Fruit fly (Drosophila melanogaster) whole organism, embryonic: ENCODE results near the gene CG10470.

ENCODE experiments used
- Ada2b ChIP-seq: fragments of 200-800 bp; sonication (Bioruptor generic); IDR thresholded peaks from 2 replicates; pipeline ENCODE4 v1.3.6; 2022; ENCODE audit warnings: missing biosample characterization, missing genetic modification characterization
- Atf6 ChIP-seq: fragments of 200-800 bp; sonication (Bioruptor generic); IDR thresholded peaks from 2 replicates; pipeline ENCODE4 v1.3.6; 2022; ENCODE audit warnings: missing biosample characterization, missing genetic modification characterization
- CG11093 ChIP-seq: fragments of 200-800 bp; sonication (Bioruptor generic); IDR thresholded peaks from 3 replicates; pipeline ENCODE4 v1.3.6; 2022; ENCODE audit warnings: missing biosample characterization, missing genetic modification characterization
- CG12769 ChIP-seq: fragments of 200-800 bp; sonication (Bioruptor generic); optimal IDR thresholded peaks from 2 replicates; lab custom pipeline; 2019; ENCODE audit warnings: missing biosample characterization, mild to moderate bottlenecking, missing genetic modification characterization, moderate library complexity
- CG12942 ChIP-seq: fragments of 200-800 bp; sonication (Bioruptor generic); optimal IDR thresholded peaks from 3 replicates; lab custom pipeline; 2016; ENCODE audit warnings: missing biosample characterization, missing genetic modification characterization
- CG15601 ChIP-seq: fragments of 200-800 bp; sonication (Bioruptor generic); optimal IDR thresholded peaks from 3 replicates; lab custom pipeline; 2019; ENCODE audit warnings: missing biosample characterization, mild to moderate bottlenecking, missing genetic modification characterization, moderate library complexity
- CG17361 ChIP-seq: fragments of 200-800 bp; sonication (Bioruptor generic); IDR thresholded peaks from 3 replicates; pipeline ENCODE4 v1.3.6; 2022; ENCODE audit warnings: missing biosample characterization, missing genetic modification characterization
- CG18764 ChIP-seq: fragments of 200-800 bp; sonication (Bioruptor generic); optimal IDR thresholded peaks from 3 replicates; lab custom pipeline; 2016; ENCODE audit warnings: missing biosample characterization, missing genetic modification characterization
- CG2875 ChIP-seq: fragments of 200-800 bp; sonication (Bioruptor generic); optimal IDR thresholded peaks from 2 replicates; lab custom pipeline; 2017; ENCODE audit warnings: missing biosample characterization, mild to moderate bottlenecking, missing genetic modification characterization, missing genetic modification reagents
- CG3163 ChIP-seq: fragments of 200-800 bp; sonication (Bioruptor generic); optimal IDR thresholded peaks from 3 replicates; lab custom pipeline; 2016; ENCODE audit warnings: missing biosample characterization, missing genetic modification characterization
- CG33557 ChIP-seq: fragments of 200-800 bp; sonication (Bioruptor generic); optimal IDR thresholded peaks from 2 replicates; lab custom pipeline; 2019; ENCODE audit warnings: missing biosample characterization, mild to moderate bottlenecking, missing genetic modification characterization, moderate library complexity
- CG34422 ChIP-seq: fragments of 200-800 bp; sonication (Bioruptor generic); IDR thresholded peaks from 3 replicates; pipeline ENCODE4 v1.3.6; 2022; ENCODE audit warnings: missing biosample characterization, missing genetic modification characterization
- CG4707 ChIP-seq: fragments of 200-800 bp; sonication (Bioruptor generic); optimal IDR thresholded peaks from 2 replicates; lab custom pipeline; 2018; ENCODE audit warnings: missing biosample characterization, mild to moderate bottlenecking, missing genetic modification characterization, moderate library complexity
- CG4730 ChIP-seq: fragments of 200-800 bp; sonication (Bioruptor generic); IDR thresholded peaks from 2 replicates; pipeline ENCODE4 v1.3.6; 2022; ENCODE audit warnings: missing biosample characterization, missing genetic modification characterization
- CG6791 ChIP-seq: fragments of 200-800 bp; sonication (Bioruptor generic); IDR thresholded peaks from 3 replicates; pipeline ENCODE4 v1.3.6; 2022; ENCODE audit warnings: missing biosample characterization, missing genetic modification characterization; ENCODE audit not compliant: partially characterized antibody
- CG7357 ChIP-seq: fragments of 200-800 bp; sonication (Bioruptor generic); IDR thresholded peaks from 3 replicates; pipeline ENCODE4 v1.3.6; 2022; ENCODE audit warnings: missing biosample characterization, missing genetic modification characterization
- CG9817 ChIP-seq: fragments of 200-800 bp; sonication (Bioruptor generic); optimal IDR thresholded peaks from 2 replicates; lab custom pipeline; 2018; ENCODE audit warnings: missing biosample characterization, mild to moderate bottlenecking, missing genetic modification characterization, moderate library complexity
- Dbx ChIP-seq: fragments of 200-800 bp; sonication (Bioruptor generic); IDR thresholded peaks from 3 replicates; pipeline ENCODE4 v1.3.6; 2022; ENCODE audit warnings: missing biosample characterization, missing genetic modification characterization
- Deaf1 ChIP-seq: fragments of 200-800 bp; optimal IDR thresholded peaks from 3 replicates; lab custom pipeline; 2019; ENCODE audit warnings: missing biosample characterization, mild to moderate bottlenecking, missing genetic modification characterization, moderate library complexity
- HLH54F ChIP-seq: fragments of 200-800 bp; sonication (Bioruptor generic); optimal IDR thresholded peaks from 3 replicates; lab custom pipeline; 2016; ENCODE audit warnings: missing biosample characterization, missing genetic modification characterization
- Hr78 ChIP-seq, 2 experiments: fragments of 200-800 bp in 1 of 2; fragments of >200 bp in 1 of 2; sonication (Bioruptor generic) in 1 of 2; optimal IDR thresholded peaks; 2 replicates each; lab custom pipeline; 2017 to 2019; ENCODE audit warnings: missing biosample characterization in 2 of 2, missing genetic modification characterization in 2 of 2, mild to moderate bottlenecking in 1 of 2, moderate library complexity in 1 of 2
- Lim3 ChIP-seq: fragments of 200-800 bp; sonication (Bioruptor generic); IDR thresholded peaks from 2 replicates; pipeline ENCODE4 v1.3.6; 2022; ENCODE audit warnings: missing biosample characterization, missing genetic modification characterization
- Lpt ChIP-seq: fragments of >200 bp; optimal IDR thresholded peaks from 2 replicates; lab custom pipeline; 2018; ENCODE audit warnings: missing biosample characterization, missing genetic modification characterization
- Med ChIP-seq: fragments of 200-800 bp; sonication (Bioruptor generic); peaks from one replicate; lab custom pipeline; 2016; ENCODE audit warnings: missing biosample characterization, missing genetic modification characterization, mild to moderate bottlenecking, inconsistent platforms, moderate library complexity
- Meics ChIP-seq: fragments of 200-800 bp; sonication (Bioruptor generic); optimal IDR thresholded peaks from 2 replicates; lab custom pipeline; 2017; ENCODE audit warnings: missing biosample characterization, mild to moderate bottlenecking, missing genetic modification characterization
- Mrtf ChIP-seq: fragments of 200-800 bp; sonication (Bioruptor generic); IDR thresholded peaks from 3 replicates; pipeline ENCODE4 v1.3.6; 2022; ENCODE audit warnings: missing biosample characterization, missing genetic modification characterization
- Nf-YB ChIP-seq: fragments of 200-800 bp; sonication (Bioruptor generic); optimal IDR thresholded peaks from 3 replicates; lab custom pipeline; 2019; ENCODE audit warnings: missing biosample characterization, mild to moderate bottlenecking, missing genetic modification characterization, moderate library complexity
- Pdp1 ChIP-seq, 2 experiments: fragments of 200-800 bp; sonication (Bioruptor generic); optimal IDR thresholded peaks; 3 replicates each; lab custom pipeline; 2016; ENCODE audit warnings: missing biosample characterization in 2 of 2, missing genetic modification characterization in 2 of 2, mild to moderate bottlenecking in 1 of 2, moderate library complexity in 1 of 2
- Taf1 ChIP-seq: fragments of 200-800 bp; sonication (Bioruptor generic); IDR thresholded peaks from 2 replicates; pipeline ENCODE4 v1.3.6; 2022; ENCODE audit warnings: missing biosample characterization, missing genetic modification characterization
- Vsx1 ChIP-seq: fragments of 200-800 bp; sonication (Bioruptor generic); optimal IDR thresholded peaks from 2 replicates; lab custom pipeline; 2017; ENCODE audit warnings: missing biosample characterization, mild to moderate bottlenecking, missing genetic modification characterization, missing genetic modification reagents
- bigmax ChIP-seq: fragments of 200-800 bp; sonication (Bioruptor generic); optimal IDR thresholded peaks from 2 replicates; lab custom pipeline; 2018; ENCODE audit warnings: missing biosample characterization, mild to moderate bottlenecking, missing genetic modification characterization
- cato ChIP-seq: fragments of 200-800 bp; sonication (Bioruptor generic); optimal IDR thresholded peaks from 2 replicates; lab custom pipeline; 2016; ENCODE audit warnings: missing biosample characterization, missing genetic modification characterization, borderline replicate concordance
- cg ChIP-seq: fragments of 200-800 bp; sonication (Bioruptor generic); optimal IDR thresholded peaks from 3 replicates; lab custom pipeline; 2019; ENCODE audit warnings: missing biosample characterization, mild to moderate bottlenecking, missing genetic modification characterization, moderate library complexity
- emc ChIP-seq: fragments of 200-800 bp; sonication (Bioruptor generic); optimal IDR thresholded peaks from 2 replicates; lab custom pipeline; 2016; ENCODE audit warnings: missing biosample characterization, missing genetic modification characterization
- exex ChIP-seq: fragments of 200-800 bp; sonication (Bioruptor generic); optimal IDR thresholded peaks from 4 replicates; lab custom pipeline; 2018; ENCODE audit warnings: missing biosample characterization, mild to moderate bottlenecking, missing genetic modification characterization, moderate library complexity
- fd96Cb ChIP-seq: fragments of 200-800 bp; sonication (Bioruptor generic); optimal IDR thresholded peaks from 2 replicates; lab custom pipeline; 2018; ENCODE audit warnings: missing biosample characterization, mild to moderate bottlenecking, missing genetic modification characterization, moderate library complexity
- gce ChIP-seq: fragments of 200-800 bp; sonication (Bioruptor generic); IDR thresholded peaks from 3 replicates; pipeline ENCODE4 v1.3.6; 2022; ENCODE audit warnings: missing biosample characterization, missing genetic modification characterization
- grn ChIP-seq: fragments of 200-800 bp; sonication (Bioruptor generic); optimal IDR thresholded peaks from 3 replicates; lab custom pipeline; 2017; ENCODE audit warnings: missing biosample characterization, missing genetic modification characterization
- kni ChIP-seq: fragments of 200-800 bp; sonication (Bioruptor generic); optimal IDR thresholded peaks from 3 replicates; lab custom pipeline; 2017; ENCODE audit warnings: mild to moderate bottlenecking, missing biosample characterization, missing genetic modification reagents, missing genetic modification characterization
- lov ChIP-seq, 2 experiments: fragments of 200-800 bp in 1 of 2; fragments of >200 bp in 1 of 2; sonication (Bioruptor generic) in 1 of 2; IDR thresholded peaks in 1 of 2; optimal IDR thresholded peaks in 1 of 2; 2 replicates in 1 of 2; 3 replicates in 1 of 2; pipeline versions ENCODE4 v1.3.6 to Lab custom; 2017 to 2022; ENCODE audit warnings: missing biosample characterization in 1 of 2, missing genetic modification characterization in 1 of 2
- luna ChIP-seq: fragments of 200-800 bp; sonication (Bioruptor generic); optimal IDR thresholded peaks from 2 replicates; lab custom pipeline; 2016; ENCODE audit warnings: missing biosample characterization, missing genetic modification characterization
- sd ChIP-seq: fragments of 200-800 bp; sonication (Bioruptor generic); optimal IDR thresholded peaks from 3 replicates; lab custom pipeline; 2018; ENCODE audit warnings: missing biosample characterization, mild to moderate bottlenecking, missing genetic modification characterization, moderate library complexity
- sens ChIP-seq: fragments of 200-800 bp; sonication (Bioruptor generic); peaks from one replicate; lab custom pipeline; 2016; ENCODE audit warnings: missing biosample characterization, missing genetic modification characterization
- sim ChIP-seq: fragments of 200-800 bp; sonication (Bioruptor generic); IDR thresholded peaks from 2 replicates; pipeline ENCODE4 v1.3.6; 2022; ENCODE audit warnings: missing biosample characterization, missing genetic modification characterization
- sug ChIP-seq: fragments of 200-800 bp; optimal IDR thresholded peaks from 2 replicates; lab custom pipeline; 2019; ENCODE audit warnings: missing biosample characterization, mild to moderate bottlenecking, missing genetic modification characterization, moderate library complexity
- tio ChIP-seq: fragments of 200-800 bp; sonication (Bioruptor generic); optimal IDR thresholded peaks from 2 replicates; lab custom pipeline; 2017; ENCODE audit warnings: missing biosample characterization, missing genetic modification characterization, inconsistent platforms
- toy ChIP-seq: fragments of 200-800 bp; sonication (Bioruptor generic); IDR thresholded peaks from 2 replicates; pipeline ENCODE4 v1.3.6; 2022; ENCODE audit warnings: missing biosample characterization, missing genetic modification characterization
- twi ChIP-seq: fragments of 200-800 bp; optimal IDR thresholded peaks from 2 replicates; lab custom pipeline; 2019; ENCODE audit warnings: missing biosample characterization, mild to moderate bottlenecking, missing genetic modification characterization, moderate library complexity
- vnd ChIP-seq: fragments of 200-800 bp; sonication (Bioruptor generic); IDR thresholded peaks from 3 replicates; pipeline ENCODE4 v1.3.6; 2022; ENCODE audit warnings: missing biosample characterization, missing genetic modification characterization; ENCODE audit not compliant: partially characterized antibody

CG10470 gene

dm6 chr2L:19093868-19094267, 45.0 kb downstream of the CG10470 start (continued):
- TF ChIP-seq Ada2b (no peak), Dbx (GFP tag; lab: Robert Waterston, UW) (no peak), Mrtf (GFP tag; lab: Robert Waterston, UW) (0 out of 3 replicates have a peak, but pooled peaks have one; percentile 13), Nf-YB (GFP tag; lab: Kevin White, UChicago) (peak; percentile 52), Meics (GFP tag; lab: Kevin White, UChicago) (no peak), Deaf1 (tag; lab: Kevin White, UChicago) (peak; percentile 40), Taf1 (GFP tag; lab: Robert Waterston, UW) (no peak), CG17361 (no peak)

dm6 chr2L:19096361-19096760, 47.5 kb downstream of the CG10470 start:
- TF ChIP-seq grn (GFP tag; lab: Kevin White, UChicago) (peak; percentile 80), CG12942 (no peak), toy (GFP tag; lab: Robert Waterston, UW) (no peak), vnd (GFP tag; lab: Robert Waterston, UW) (peak; percentile 82), tio (GFP tag; lab: Kevin White, UChicago) (no peak), CG6791 (GFP tag; lab: Robert Waterston, UW) (no peak), Lim3 (GFP tag; lab: Robert Waterston, UW) (0 out of 2 replicates have a peak, but pooled peaks have one; percentile 56), CG4707 (GFP tag; lab: Kevin White, UChicago) (no peak), CG2875 (GFP tag; lab: Kevin White, UChicago) (peak; percentile 24), exex (tag; lab: Kevin White, UChicago) (peak; percentile 60), lov (optimal IDR thresholded peaks at IDR 0.05; lab: Kevin White, UChicago) (no peak), lov (GFP tag; IDR thresholded peaks at IDR 0.05; lab: Robert Waterston, UW) (no peak), sd (peak; percentile 62), CG9817 (tag; lab: Kevin White, UChicago) (no peak), CG18764 (GFP tag; lab: Kevin White, UChicago) (no peak), twi (tag; lab: Kevin White, UChicago) (peak; percentile 92), sens (GFP tag; lab: Kevin White, UChicago) (peak; percentile 80), Med (GFP tag; lab: Kevin White, UChicago) (peak; percentile 25), HLH54F (GFP tag; lab: Kevin White, UChicago) (no peak), emc (no peak), CG3163 (GFP tag; lab: Kevin White, UChicago) (no peak), CG11093 (GFP tag; lab: Robert Waterston, UW) (no peak), bigmax (GFP tag; lab: Kevin White, UChicago) (no peak), Hr78 (GFP tag; optimal IDR thresholded peaks at IDR 0.05; lab: Kevin White, UChicago) (peak in 1 of 2 experiments; percentile 55), Nf-YB (GFP tag; lab: Kevin White, UChicago) (no peak), CG15601 (tag; lab: Kevin White, UChicago) (peak; percentile 8), fd96Cb (tag; lab: Kevin White, UChicago) (no peak), CG12769 (tag; lab: Kevin White, UChicago) (peak; percentile 20), kni (GFP tag; lab: Kevin White, UChicago) (peak; percentile 19), CG4730 (GFP tag; lab: Robert Waterston, UW) (no peak), CG34422 (GFP tag; lab: Robert Waterston, UW) (0 out of 3 replicates have a peak, but pooled peaks have one; percentile 11), cato (no peak), cg (GFP tag; lab: Kevin White, UChicago) (peak; percentile 7), Lpt (GFP tag; lab: Kevin White, UChicago) (no peak), CG33557 (GFP tag; lab: Kevin White, UChicago) (no peak), sim (GFP tag; lab: Robert Waterston, UW) (no peak), Vsx1 (GFP tag; lab: Kevin White, UChicago) (peak; percentile 96), Pdp1 (GFP tag; optimal IDR thresholded peaks at IDR 0.05; lab: Kevin White, UChicago) (peak in 1 of 2 experiments; percentile 90), Atf6 (GFP tag; lab: Robert Waterston, UW) (no peak), gce (0 out of 3 replicates have a peak, but pooled peaks have one; percentile 27), luna (GFP tag; lab: Kevin White, UChicago) (no peak), sug (tag; lab: Kevin White, UChicago) (peak; percentile 34), CG7357 (GFP tag; lab: Robert Waterston, UW) (no peak)
